Fruit fly (Drosophila melanogaster) whole organism, embryonic: ENCODE results near the gene CG10252.

Source experiments
- CG1024 ChIP-seq: fragments of 200-800 bp; sonication (Bioruptor generic); IDR thresholded peaks from 2 replicates; pipeline ENCODE4 v1.3.6; 2022; ENCODE audit warnings: missing biosample characterization, missing genetic modification characterization
- CG10462 ChIP-seq: fragments of 200-800 bp; sonication (Bioruptor generic); optimal IDR thresholded peaks from 2 replicates; lab custom pipeline; 2016; ENCODE audit warnings: missing biosample characterization, missing genetic modification characterization
- CG12744 ChIP-seq: fragments of 200-800 bp; sonication (Bioruptor generic); optimal IDR thresholded peaks from 2 replicates; lab custom pipeline; 2016; ENCODE audit warnings: missing biosample characterization, missing genetic modification characterization
- CG15514 ChIP-seq: fragments of 200-800 bp; sonication (Bioruptor generic); optimal IDR thresholded peaks from 3 replicates; lab custom pipeline; 2017; ENCODE audit warnings: missing biosample characterization, missing genetic modification characterization, mild to moderate bottlenecking, moderate library complexity, missing genetic modification reagents
- CG1602 ChIP-seq: fragments of 200-800 bp; sonication (Bioruptor generic); optimal IDR thresholded peaks from 3 replicates; lab custom pipeline; 2016; ENCODE audit warnings: missing biosample characterization, missing genetic modification characterization
- CG17385 ChIP-seq: fragments of 200-800 bp; sonication (Bioruptor generic); optimal IDR thresholded peaks from 3 replicates; lab custom pipeline; 2018; ENCODE audit warnings: missing biosample characterization, mild to moderate bottlenecking, missing genetic modification characterization
- CG18764 ChIP-seq: fragments of 200-800 bp; sonication (Bioruptor generic); optimal IDR thresholded peaks from 3 replicates; lab custom pipeline; 2016; ENCODE audit warnings: missing biosample characterization, missing genetic modification characterization
- CG2129 ChIP-seq: fragments of 200-800 bp; sonication (Bioruptor generic); IDR thresholded peaks from 2 replicates; pipeline ENCODE4 v1.3.6; 2022; ENCODE audit warnings: missing biosample characterization, missing genetic modification characterization; ENCODE audit not compliant: partially characterized antibody
- CG3281 ChIP-seq: fragments of 200-800 bp; sonication (Bioruptor generic); optimal IDR thresholded peaks from 3 replicates; lab custom pipeline; 2017; ENCODE audit warnings: missing biosample characterization, mild to moderate bottlenecking, missing genetic modification characterization
- CG4328 ChIP-seq: fragments of 200-800 bp; sonication (Bioruptor generic); optimal IDR thresholded peaks from 3 replicates; lab custom pipeline; 2017; ENCODE audit warnings: missing biosample characterization, missing genetic modification reagents, missing genetic modification characterization
- CG7963 ChIP-seq: fragments of 200-800 bp; sonication (Bioruptor generic); IDR thresholded peaks from 3 replicates; pipeline ENCODE4 v1.3.6; 2022; ENCODE audit warnings: missing biosample characterization, missing genetic modification characterization; ENCODE audit not compliant: partially characterized antibody
- CG8944 ChIP-seq: fragments of 200-800 bp; sonication (Bioruptor generic); optimal IDR thresholded peaks from 3 replicates; lab custom pipeline; 2016; ENCODE audit warnings: missing biosample characterization, missing genetic modification characterization
- CG9215 ChIP-seq: fragments of 200-800 bp; sonication (Bioruptor generic); IDR thresholded peaks from 2 replicates; pipeline ENCODE4 v1.3.6; 2022; ENCODE audit warnings: missing biosample characterization, missing genetic modification characterization
- CG9437 ChIP-seq: fragments of 200-800 bp; sonication (Bioruptor generic); optimal IDR thresholded peaks from 2 replicates; lab custom pipeline; 2018; ENCODE audit warnings: missing biosample characterization, mild to moderate bottlenecking, missing genetic modification characterization
- CG9609 ChIP-seq: fragments of 200-800 bp; sonication (Bioruptor generic); optimal IDR thresholded peaks from 3 replicates; lab custom pipeline; 2016; ENCODE audit warnings: missing biosample characterization, missing genetic modification characterization
- Dfd ChIP-seq, 2 experiments: fragments of >200 bp; optimal IDR thresholded peaks; 2 replicates each; lab custom pipeline; 2017; ENCODE audit warnings: missing biosample characterization in 2 of 2, missing genetic modification characterization in 2 of 2
- Dref ChIP-seq: fragments of 200-800 bp; sonication (Bioruptor generic); IDR thresholded peaks from 2 replicates; pipeline ENCODE4 v1.3.6; 2022; ENCODE audit warnings: missing biosample characterization, missing genetic modification characterization
- Drgx ChIP-seq: fragments of 200-800 bp; sonication (Bioruptor generic); IDR thresholded peaks from 2 replicates; pipeline ENCODE4 v1.3.6; 2022; ENCODE audit warnings: missing biosample characterization, missing genetic modification characterization
- Hey ChIP-seq: fragments of 200-800 bp; sonication (Bioruptor generic); optimal IDR thresholded peaks from 3 replicates; lab custom pipeline; 2018; ENCODE audit warnings: missing biosample characterization, mild to moderate bottlenecking, missing genetic modification characterization
- PHDP ChIP-seq: fragments of 200-800 bp; sonication (Bioruptor generic); optimal IDR thresholded peaks from 3 replicates; lab custom pipeline; 2018; ENCODE audit warnings: missing biosample characterization, mild to moderate bottlenecking, missing genetic modification characterization, moderate library complexity
- Sox100B ChIP-seq: fragments of 200-800 bp; sonication (Bioruptor generic); optimal IDR thresholded peaks from 3 replicates; lab custom pipeline; 2018; ENCODE audit warnings: missing biosample characterization, mild to moderate bottlenecking, missing genetic modification characterization
- Xrp1 ChIP-seq: fragments of 200-800 bp; sonication (Bioruptor generic); IDR thresholded peaks from 2 replicates; pipeline ENCODE4 v1.3.6; 2022; ENCODE audit warnings: missing biosample characterization, missing genetic modification characterization
- abd-A ChIP-seq: fragments of 200-800 bp; sonication (Bioruptor generic); optimal IDR thresholded peaks from 3 replicates; lab custom pipeline; 2019; ENCODE audit warnings: missing biosample characterization, mild to moderate bottlenecking, missing genetic modification characterization, moderate library complexity
- amos ChIP-seq: fragments of 200-800 bp; sonication (Bioruptor generic); IDR thresholded peaks from 2 replicates; pipeline ENCODE4 v1.3.6; 2022; ENCODE audit warnings: missing biosample characterization, missing genetic modification characterization; ENCODE audit not compliant: partially characterized antibody
- aop ChIP-seq: fragments of 200-800 bp; sonication (Bioruptor generic); IDR thresholded peaks from 2 replicates; pipeline ENCODE4 v1.3.6; 2022; ENCODE audit warnings: missing biosample characterization, missing genetic modification characterization
- ara ChIP-seq: fragments of 200-800 bp; sonication (Bioruptor generic); IDR thresholded peaks from 2 replicates; pipeline ENCODE4 v1.3.6; 2022; ENCODE audit warnings: missing biosample characterization, missing genetic modification characterization
- bsh ChIP-seq, 2 experiments: fragments of 200-800 bp; sonication (Bioruptor generic); optimal IDR thresholded peaks; 2 replicates each; lab custom pipeline; 2017 to 2018; ENCODE audit warnings: mild to moderate bottlenecking in 2 of 2, missing biosample characterization in 2 of 2, missing genetic modification characterization in 2 of 2, moderate library complexity in 1 of 2
- cad ChIP-seq: fragments of >200 bp; optimal IDR thresholded peaks from 2 replicates; lab custom pipeline; 2017; ENCODE audit warnings: missing biosample characterization, missing genetic modification characterization
- croc ChIP-seq: fragments of 200-800 bp; sonication (Bioruptor generic); conservative IDR thresholded peaks from 3 replicates; pipeline ENCODE4 v1.3.6; 2022; ENCODE audit warnings: missing biosample characterization, missing genetic modification characterization
- dan ChIP-seq: fragments of 200-800 bp; sonication (Bioruptor generic); IDR thresholded peaks from 2 replicates; pipeline ENCODE4 v1.3.6; 2022; ENCODE audit warnings: missing biosample characterization, missing genetic modification characterization
- en ChIP-seq: fragments of 200-800 bp; sonication (Bioruptor generic); optimal IDR thresholded peaks from 2 replicates; lab custom pipeline; 2016; ENCODE audit warnings: missing biosample characterization, missing genetic modification characterization
- eve ChIP-seq, 2 experiments: fragments of >200 bp; optimal IDR thresholded peaks; 2 replicates each; lab custom pipeline; 2017; ENCODE audit warnings: missing biosample characterization in 2 of 2, missing genetic modification characterization in 2 of 2
- fd3F ChIP-seq: fragments of 200-800 bp; sonication (Bioruptor generic); optimal IDR thresholded peaks from 2 replicates; lab custom pipeline; 2018; ENCODE audit warnings: missing biosample characterization, mild to moderate bottlenecking, missing genetic modification characterization, moderate library complexity
- hbn ChIP-seq: fragments of 200-800 bp; sonication (Bioruptor generic); IDR thresholded peaks from 2 replicates; pipeline ENCODE4 v1.3.6; 2022; ENCODE audit warnings: missing biosample characterization, missing genetic modification characterization; ENCODE audit not compliant: partially characterized antibody
- hkb ChIP-seq, 2 experiments: fragments of 200-800 bp in 1 of 2; fragments of >200 bp in 1 of 2; sonication (Bioruptor generic) in 1 of 2; IDR thresholded peaks in 1 of 2; optimal IDR thresholded peaks in 1 of 2; 2 replicates each; pipeline versions ENCODE4 v1.3.6 to Lab custom; 2017 to 2022; ENCODE audit warnings: missing biosample characterization in 1 of 2, missing genetic modification characterization in 1 of 2
- lbe ChIP-seq: fragments of 200-800 bp; sonication (Bioruptor generic); optimal IDR thresholded peaks from 2 replicates; lab custom pipeline; 2016; ENCODE audit warnings: missing biosample characterization, mild to moderate bottlenecking, missing genetic modification characterization
- nom ChIP-seq: fragments of 200-800 bp; sonication (Bioruptor generic); optimal IDR thresholded peaks from 2 replicates; lab custom pipeline; 2017; ENCODE audit warnings: missing biosample characterization, missing genetic modification characterization, mild to moderate bottlenecking, moderate library complexity, missing genetic modification reagents
- pros ChIP-seq: fragments of 200-800 bp; sonication (Bioruptor generic); optimal IDR thresholded peaks from 3 replicates; lab custom pipeline; 2019; ENCODE audit warnings: missing biosample characterization, mild to moderate bottlenecking, missing genetic modification characterization, moderate library complexity
- sc ChIP-seq, 3 experiments: fragments of >200 bp in 2 of 3; fragments of 200-800 bp in 1 of 3; sonication (Bioruptor generic) in 1 of 3; optimal IDR thresholded peaks; 2 replicates in 2 of 3; 3 replicates in 1 of 3; lab custom pipeline; 2017; ENCODE audit warnings: mild to moderate bottlenecking in 1 of 3, missing biosample characterization in 1 of 3, missing genetic modification characterization in 1 of 3, missing genetic modification reagents in 1 of 3
- sens ChIP-seq: fragments of 200-800 bp; sonication (Bioruptor generic); peaks from one replicate; lab custom pipeline; 2016; ENCODE audit warnings: missing biosample characterization, missing genetic modification characterization
- slou ChIP-seq: fragments of 200-800 bp; sonication (Bioruptor generic); optimal IDR thresholded peaks from 3 replicates; lab custom pipeline; 2016; ENCODE audit warnings: missing biosample characterization, missing genetic modification characterization
- tll ChIP-seq, 2 experiments: fragments of 200-800 bp in 1 of 2; fragments of >200 bp in 1 of 2; sonication (Bioruptor generic) in 1 of 2; optimal IDR thresholded peaks; 2 replicates each; lab custom pipeline; 2017 to 2019; ENCODE audit warnings: missing biosample characterization in 2 of 2, missing genetic modification characterization in 2 of 2, mild to moderate bottlenecking in 1 of 2, moderate library complexity in 1 of 2
- twi ChIP-seq: fragments of 200-800 bp; optimal IDR thresholded peaks from 2 replicates; lab custom pipeline; 2019; ENCODE audit warnings: missing biosample characterization, mild to moderate bottlenecking, missing genetic modification characterization, moderate library complexity
- unc-4 ChIP-seq: fragments of 200-800 bp; sonication (Bioruptor generic); IDR thresholded peaks from 2 replicates; pipeline ENCODE4 v1.3.6; 2022; ENCODE audit warnings: missing biosample characterization, missing genetic modification characterization; ENCODE audit not compliant: partially characterized antibody
- vvl ChIP-seq: fragments of 200-800 bp; sonication (Bioruptor generic); IDR thresholded peaks from 2 replicates; pipeline ENCODE4 v1.3.6; 2022; ENCODE audit warnings: missing biosample characterization, missing genetic modification characterization
- wek ChIP-seq: fragments of 200-800 bp; sonication (Bioruptor generic); optimal IDR thresholded peaks from 3 replicates; lab custom pipeline; 2018; ENCODE audit warnings: missing biosample characterization, mild to moderate bottlenecking, missing genetic modification characterization, moderate library complexity

The CG10252 gene

DNA sequence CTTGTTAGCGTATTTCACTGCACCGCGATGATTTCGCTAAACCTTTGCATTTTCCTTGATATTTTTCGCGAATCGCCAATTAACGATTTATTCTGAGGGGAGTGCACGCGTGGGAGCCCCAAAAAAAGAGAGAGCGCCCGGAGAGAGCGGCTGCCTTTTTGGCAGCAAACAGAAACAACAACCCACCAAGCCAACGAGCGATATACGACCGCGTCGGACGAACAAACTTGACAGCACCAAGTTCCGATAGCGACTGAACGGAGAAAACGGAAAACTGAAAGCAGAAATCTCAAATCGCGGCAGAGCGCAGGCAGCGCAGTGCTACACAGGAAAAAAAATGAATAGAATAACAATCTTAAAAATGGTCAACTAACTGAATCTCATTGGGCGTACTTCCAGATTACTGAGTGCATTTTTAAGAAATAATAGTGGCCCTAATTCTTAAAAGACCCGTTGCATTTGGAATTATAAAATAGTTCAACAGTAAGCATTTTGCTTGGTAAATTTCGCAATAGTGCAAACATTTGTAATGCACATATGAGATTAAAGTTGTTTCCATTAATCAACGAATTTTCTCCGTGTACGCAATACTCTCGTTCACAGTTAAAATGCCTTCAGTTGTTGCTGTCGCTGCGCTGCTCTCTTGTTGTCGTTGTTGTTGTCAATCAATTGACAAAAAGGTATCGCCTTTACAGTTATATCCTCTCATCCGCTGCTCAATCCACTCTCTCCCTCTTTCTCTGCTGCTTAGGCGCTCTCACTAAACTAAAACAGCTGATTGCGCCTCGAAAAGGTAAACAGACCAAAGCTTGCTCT, 26.4 kb downstream of the CG10252 start, which contains the start of gene CG31145 (continued):
- TF ChIP-seq pros (GFP tag; lab: Kevin White, UChicago), result peak; percentile 61
- peak; percentile 95 for TF ChIP-seq nom
- peak; percentile 93 for TF ChIP-seq wek (GFP tag; lab: Kevin White, UChicago)
- peak; percentile 98 for TF ChIP-seq ara (GFP tag; lab: Robert Waterston, UW)
- TF ChIP-seq CG1024 (GFP tag; lab: Robert Waterston, UW), result peak; percentile 92
- peak; percentile 100 for TF ChIP-seq sens (GFP tag; lab: Kevin White, UChicago)
- peak; percentile 99 for TF ChIP-seq croc (GFP tag; lab: Robert Waterston, UW)
- 0 out of 3 replicates have a peak, but pooled peaks have one; percentile 47 for TF ChIP-seq CG7963 (GFP tag; lab: Robert Waterston, UW)
- peak; percentile 99 for TF ChIP-seq CG10462 (GFP tag; lab: Kevin White, UChicago)
- TF ChIP-seq en (GFP tag; lab: Kevin White, UChicago), result peak; percentile 99
- no peak; the same call in 1 of the 2 replicates for TF ChIP-seq hbn (GFP tag; lab: Robert Waterston, UW)
- TF ChIP-seq Xrp1 (GFP tag; lab: Robert Waterston, UW), result peak; percentile 99
- peak in 1 of 2 experiments; percentile 100 for TF ChIP-seq eve (GFP tag; optimal IDR thresholded peaks at IDR 0.05; lab: Kevin White, UChicago)
- peak; percentile 98 for TF ChIP-seq twi (tag; lab: Kevin White, UChicago)
- peak; percentile 86 for TF ChIP-seq aop (GFP tag; lab: Robert Waterston, UW)
- TF ChIP-seq fd3F (GFP tag; lab: Kevin White, UChicago), result peak; percentile 99
- peak; percentile 96 for TF ChIP-seq CG15514
- peak; percentile 99 for TF ChIP-seq CG18764 (GFP tag; lab: Kevin White, UChicago)
- TF ChIP-seq slou (GFP tag; lab: Kevin White, UChicago), result peak; percentile 99
- peak; percentile 99 for TF ChIP-seq CG1602 (GFP tag; lab: Kevin White, UChicago)
- peak; percentile 100 for TF ChIP-seq CG9609
- peak; percentile 99 for TF ChIP-seq CG12744
- TF ChIP-seq Dfd (GFP tag; optimal IDR thresholded peaks at IDR 0.05; lab: Kevin White, UChicago), result peak in 1 of 2 experiments; percentile 95
- peak; percentile 99 for TF ChIP-seq Drgx (GFP tag; lab: Robert Waterston, UW)
- peak; percentile 98 for TF ChIP-seq CG4328
- peak; percentile 96 for TF ChIP-seq Hey (tag; lab: Kevin White, UChicago)
- peak; percentile 99 for TF ChIP-seq vvl
- TF ChIP-seq CG3281 (GFP tag; lab: Kevin White, UChicago), result peak; percentile 100
- TF ChIP-seq sc (optimal IDR thresholded peaks at IDR 0.05; lab: Kevin White, UChicago), result no peak
- peak; percentile 99 for TF ChIP-seq sc (GFP tag; optimal IDR thresholded peaks at IDR 0.05; lab: Kevin White, UChicago)
- TF ChIP-seq PHDP (tag; lab: Kevin White, UChicago), result peak; percentile 100
- peak; percentile 99 for TF ChIP-seq bsh (GFP tag; optimal IDR thresholded peaks at IDR 0.05; lab: Kevin White, UChicago)
- no peak; the same call in 1 of the 2 replicates for TF ChIP-seq amos (GFP tag; lab: Robert Waterston, UW)
- no peak for TF ChIP-seq CG2129 (GFP tag; lab: Robert Waterston, UW)
- TF ChIP-seq unc-4 (GFP tag; lab: Robert Waterston, UW), result 0 out of 2 replicates have a peak, but pooled peaks have one; percentile 15
- TF ChIP-seq CG17385 (GFP tag; lab: Kevin White, UChicago), result peak; percentile 99
- peak; percentile 95 for TF ChIP-seq abd-A (tag; lab: Kevin White, UChicago)
- no peak for TF ChIP-seq cad
- peak; percentile 99 for TF ChIP-seq CG8944 (GFP tag; lab: Kevin White, UChicago)
- TF ChIP-seq tll (GFP tag; optimal IDR thresholded peaks at IDR 0.05; lab: Kevin White, UChicago), result peak; percentile 65 to 79
- peak; percentile 97 for TF ChIP-seq CG9437 (GFP tag; lab: Kevin White, UChicago)
- no peak for TF ChIP-seq hkb (optimal IDR thresholded peaks at IDR 0.05; lab: Kevin White, UChicago)
- TF ChIP-seq hkb (GFP tag; IDR thresholded peaks at IDR 0.05; lab: Robert Waterston, UW), result peak; percentile 99
- TF ChIP-seq lbe (GFP tag; lab: Kevin White, UChicago), result peak; percentile 97
- TF ChIP-seq CG9215, result peak; percentile 99
- peak; percentile 100 for TF ChIP-seq Sox100B
- peak; percentile 89 for TF ChIP-seq dan
- TF ChIP-seq Dref (GFP tag; lab: Robert Waterston, UW), result no peak
